Worm (Caenorhabditis elegans) whole organism, L4/young adult: ENCODE data around the gene gid-7.

Experiments
- W03F9.2 ChIP-seq: fragments of 150-350 bp; optimal IDR thresholded peaks from 2 replicates; lab custom pipeline; 2014; ENCODE audit warnings: missing biosample characterization, missing genetic modification characterization
- dao-5 ChIP-seq: sonication (generic microtip); optimal IDR thresholded peaks from 2 replicates; lab custom pipeline; 2016; ENCODE audit warnings: missing genotype, missing genetic modification characterization, moderate library complexity, missing compliant biosample characterization
- him-1 ChIP-seq: sonication (generic microtip); optimal IDR thresholded peaks from 2 replicates; lab custom pipeline; 2016; ENCODE audit warnings: missing genotype, missing genetic modification reagents, missing genetic modification characterization, missing compliant biosample characterization

ce11 chrV:3760839-3761238 lies 4.0 kb upstream of the gid-7 start, which contains the start of gene oac-55:
- TF ChIP-seq him-1 (tag; lab: Kevin White, UChicago) (no peak), dao-5 (tag; lab: Kevin White, UChicago) (no peak), W03F9.2 (tag; lab: Kevin White, UChicago) (no peak)
